Worm (Caenorhabditis elegans): ENCODE results near the gene irld-47.

Gene irld-47

DNA sequence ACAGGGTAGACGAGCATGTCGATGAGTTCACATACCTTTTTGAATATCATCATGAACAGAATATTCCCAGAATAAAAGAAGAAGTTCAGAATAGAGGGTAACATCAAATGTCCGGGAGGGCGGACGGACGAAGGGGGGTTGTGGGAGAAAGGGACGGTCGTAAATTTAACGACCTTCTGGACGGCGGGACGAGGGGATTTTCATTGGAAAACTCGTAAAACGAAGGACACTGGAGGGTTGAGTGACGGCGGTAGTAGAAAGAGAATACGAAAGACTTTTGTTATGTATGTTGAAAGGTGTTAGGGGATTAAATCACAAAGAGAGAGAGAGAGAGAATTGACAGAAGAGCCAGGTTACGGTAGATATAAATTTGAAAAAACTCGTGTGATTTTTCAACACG lies 28.2 kb upstream of the irld-47 start:
- TF ChIP-seq nhr-28 (tag; optimal IDR thresholded peaks at IDR 0.05), result no peak
- peak in 1 of 2 experiments; percentile 1 for TF ChIP-seq lsy-2 (tag; optimal IDR thresholded peaks at IDR 0.05)
- TF ChIP-seq set-16 (GFP tag; IDR thresholded peaks at IDR 0.05), result no peak
- TF ChIP-seq unc-62 (GFP tag; optimal IDR thresholded peaks at IDR 0.05 in 1 of 2), result no peak
- TF ChIP-seq unc-62 (tag; optimal IDR thresholded peaks at IDR 0.05), result no peak
- no peak for TF ChIP-seq saeg-2 (GFP tag; IDR thresholded peaks at IDR 0.05)
- peak; percentile 84 for TF ChIP-seq php-3 (GFP tag; IDR thresholded peaks at IDR 0.05)
- no peak for TF ChIP-seq zfp-3 (GFP tag; conservative IDR thresholded peaks at IDR 0.05)
- no peak for TF ChIP-seq tra-1 (GFP tag; IDR thresholded peaks at IDR 0.05)
- no peak for TF ChIP-seq nhr-10 (tag; optimal IDR thresholded peaks at IDR 0.05)
- no peak for TF ChIP-seq mdl-1 (tag; optimal IDR thresholded peaks at IDR 0.05)
- TF ChIP-seq ceh-62 (tag; optimal IDR thresholded peaks at IDR 0.05), result no peak
- TF ChIP-seq ceh-28 (tag; optimal IDR thresholded peaks at IDR 0.05), result no peak

DNA sequence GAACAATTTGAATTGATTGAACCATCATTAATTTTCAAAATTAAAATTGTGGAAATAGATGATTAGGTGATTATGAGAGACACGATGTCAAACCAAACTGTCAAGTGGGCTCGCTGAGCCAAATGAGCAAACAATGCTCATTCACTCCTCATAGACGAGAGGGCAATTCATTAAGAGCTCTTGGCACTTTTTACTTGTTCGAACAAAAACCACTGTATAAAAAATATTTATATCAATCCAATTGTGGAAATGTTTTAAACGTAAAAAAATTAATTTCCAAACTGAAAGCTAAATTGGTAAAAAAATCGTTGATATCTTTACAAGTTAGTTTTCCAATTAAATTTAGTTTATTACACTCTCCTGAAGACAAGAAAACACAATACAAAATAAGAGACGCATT lies 27.3 kb upstream of the irld-47 start, which contains the start of gene acr-7:
TSS of gene acr-7 (minus strand) at position 101 of the 400 bp plus-strand sequence.
- TF ChIP-seq F49E8.2 (tag; optimal IDR thresholded peaks at IDR 0.05; ENCODE audit: borderline replicate concordance) (no peak), aly-2 (tag; optimal IDR thresholded peaks at IDR 0.05) (no peak), saeg-2 (GFP tag; IDR thresholded peaks at IDR 0.05) (no peak), pha-4 (GFP tag; IDR thresholded peaks at IDR 0.05) (no peak), pha-4 (tag; optimal IDR thresholded peaks at IDR 0.05) (no peak)

DNA sequence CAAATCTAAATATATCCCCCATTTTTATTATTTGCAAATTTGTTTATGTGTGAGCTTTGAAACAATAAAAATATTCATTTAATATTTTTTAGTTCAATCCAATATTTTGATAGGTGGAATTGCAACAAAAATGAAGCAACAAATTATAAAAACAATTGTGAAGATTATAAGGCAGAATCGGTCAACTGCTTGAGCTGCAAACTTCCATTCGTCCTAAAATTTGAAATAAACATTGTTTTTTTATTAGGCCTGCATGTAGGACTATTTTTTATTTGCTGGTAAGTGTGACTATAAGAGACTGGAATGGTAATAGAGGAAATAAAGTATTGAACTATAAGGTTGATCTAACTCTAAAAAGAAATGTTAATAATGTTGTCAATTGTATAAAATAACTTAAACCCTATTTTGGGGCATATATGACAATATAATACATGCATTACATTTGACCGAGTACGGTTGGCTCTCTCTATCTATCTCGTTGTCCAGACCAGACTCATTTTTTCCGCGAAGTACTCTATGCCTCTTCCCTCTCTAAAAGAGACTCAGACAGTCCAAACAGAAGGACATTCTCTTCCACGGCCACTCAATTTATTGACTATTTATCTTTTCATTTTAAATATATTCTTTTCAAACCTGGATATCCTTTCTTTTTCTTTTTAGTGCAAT lies 23.4 kb upstream of the irld-47 start, which contains the start of gene T09A5.4:
TSS of gene T09A5.4 (plus strand) at position 616 of the 666 bp plus-strand sequence.
- TF ChIP-seq ZK546.5 (tag; optimal IDR thresholded peaks at IDR 0.05), result no peak
- no peak for TF ChIP-seq dmd-6 (GFP tag; IDR thresholded peaks at IDR 0.05)
- TF ChIP-seq hmg-1.1 (GFP tag; IDR thresholded peaks at IDR 0.05), result no peak
- TF ChIP-seq D1046.2 (GFP tag; IDR thresholded peaks at IDR 0.05), result no peak
- TF ChIP-seq sdz-12 (GFP tag; optimal IDR thresholded peaks at IDR 0.05), result no peak
- TF ChIP-seq tra-1 (GFP tag; IDR thresholded peaks at IDR 0.05), result no peak
- TF ChIP-seq F44E2.7 (GFP tag; IDR thresholded peaks at IDR 0.05), result no peak
- TF ChIP-seq ctbp-1 (GFP tag; IDR thresholded peaks at IDR 0.05), result no peak
- TF ChIP-seq pha-4 (GFP tag; IDR thresholded peaks at IDR 0.05), result no peak
- TF ChIP-seq pha-4 (tag; optimal IDR thresholded peaks at IDR 0.05), result no peak
- TF ChIP-seq mes-2 (tag; optimal IDR thresholded peaks at IDR 0.05; ENCODE audit: poor library complexity, severe bottlenecking), result peak; percentile 45
- no peak for TF ChIP-seq mxl-3 (GFP tag; optimal IDR thresholded peaks at IDR 0.05)
- TF ChIP-seq dmd-8 (GFP tag; IDR thresholded peaks at IDR 0.05), result no peak
- no peak for TF ChIP-seq dve-1 (tag; optimal IDR thresholded peaks at IDR 0.05; ENCODE audit: insufficient read depth)
- TF ChIP-seq mxl-2 (GFP tag; conservative IDR thresholded peaks at IDR 0.05), result no peak
- TF ChIP-seq ztf-11 (tag; optimal IDR thresholded peaks at IDR 0.05), result no peak
- peak in 1 of 2 experiments; percentile 92 for TF ChIP-seq unc-62 (GFP tag; optimal IDR thresholded peaks at IDR 0.05 in 1 of 2)
- no peak for TF ChIP-seq unc-62 (tag; optimal IDR thresholded peaks at IDR 0.05)
- TF ChIP-seq set-16 (GFP tag; IDR thresholded peaks at IDR 0.05), result no peak
- TF ChIP-seq lsy-2 (tag; optimal IDR thresholded peaks at IDR 0.05), result peak in 1 of 2 experiments; percentile 33

DNA sequence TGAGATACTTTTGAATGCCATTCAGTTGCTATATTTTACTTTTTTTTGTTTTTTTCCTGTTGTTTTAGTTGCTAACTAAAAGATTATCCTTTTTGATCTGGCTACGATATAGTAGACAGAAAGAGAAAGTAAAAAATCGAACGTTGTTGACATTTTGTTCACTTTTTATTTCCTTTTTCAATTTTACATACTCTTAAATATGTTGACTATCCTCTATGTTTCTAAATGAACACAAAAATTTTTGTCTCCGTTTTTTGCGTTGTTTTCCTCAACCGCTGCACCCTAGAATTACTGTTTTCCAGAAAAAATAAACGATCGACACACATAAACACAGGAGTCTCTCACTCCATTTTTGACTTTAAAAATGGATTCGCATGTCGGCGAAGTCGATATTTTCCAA lies 19.7 kb upstream of the irld-47 start, which contains the start of gene klp-3:
TSS of gene klp-3 (plus strand) at position 301 of the 400 bp plus-strand sequence.
- TF ChIP-seq nhr-6 (tag; optimal IDR thresholded peaks at IDR 0.05), result no peak
- no peak for TF ChIP-seq pha-4 (GFP tag; IDR thresholded peaks at IDR 0.05)
- TF ChIP-seq pha-4 (tag; optimal IDR thresholded peaks at IDR 0.05), result no peak
- no peak for TF ChIP-seq D1046.2 (GFP tag; IDR thresholded peaks at IDR 0.05)
- TF ChIP-seq vab-7 (GFP tag; IDR thresholded peaks at IDR 0.05), result no peak
- no peak for TF ChIP-seq lin-38 (GFP tag; IDR thresholded peaks at IDR 0.05)
